Fruit fly (Drosophila melanogaster) whole organism, prepupa: ENCODE measurements around the gene Cpr30B.

ENCODE experiments used
- CG11762 ChIP-seq: fragments of 200-800 bp; sonication (Bioruptor generic); optimal IDR thresholded peaks from 3 replicates; lab custom pipeline; 2016; ENCODE audit warnings: missing biosample characterization, missing genetic modification characterization; ENCODE audit not compliant: insufficient read depth
- CG31627 ChIP-seq: fragments of 200-800 bp; sonication (Bioruptor generic); optimal IDR thresholded peaks from 3 replicates; lab custom pipeline; 2016; ENCODE audit warnings: missing biosample characterization, missing genetic modification characterization
- CG3919 ChIP-seq: fragments of 200-800 bp; sonication (Bioruptor generic); optimal IDR thresholded peaks from 3 replicates; lab custom pipeline; 2016; ENCODE audit warnings: missing biosample characterization, missing genetic modification characterization
- CG6163 ChIP-seq: fragments of 200-800 bp; sonication (Bioruptor generic); IDR thresholded peaks from 3 replicates; pipeline ENCODE4 v1.3.6; 2022; ENCODE audit warnings: missing biosample characterization, missing genetic modification characterization
- Ets21C ChIP-seq: fragments of 200-800 bp; sonication (Bioruptor generic); optimal IDR thresholded peaks from 3 replicates; lab custom pipeline; 2016; ENCODE audit warnings: missing biosample characterization, missing genetic modification characterization
- Gug ChIP-seq: fragments of 200-800 bp; sonication (Bioruptor generic); IDR thresholded peaks from 2 replicates; pipeline ENCODE4 v1.3.6; 2022; ENCODE audit warnings: missing biosample characterization, missing genetic modification characterization
- Lpt ChIP-seq: fragments of 200-800 bp; sonication (Bioruptor generic); optimal IDR thresholded peaks from 3 replicates; lab custom pipeline; 2016; ENCODE audit warnings: missing biosample characterization, missing genetic modification characterization
- esn ChIP-seq: fragments of 200-800 bp; sonication (Bioruptor generic); optimal IDR thresholded peaks from 2 replicates; lab custom pipeline; 2016; ENCODE audit warnings: missing biosample characterization, mild to moderate bottlenecking, missing genetic modification characterization, moderate library complexity

dm6 chr2L:9579538-9579937, 36.9 kb downstream of the Cpr30B start, which contains the start of gene CG31709:
- TF ChIP-seq CG31627 (GFP tag; lab: Kevin White, UChicago), result no peak
- TF ChIP-seq CG11762 (GFP tag; lab: Kevin White, UChicago), result no peak
- TF ChIP-seq Gug (GFP tag; lab: Robert Waterston, UW), result no peak
- TF ChIP-seq Ets21C (GFP tag; lab: Kevin White, UChicago), result no peak
- TF ChIP-seq CG6163, result no peak
- TF ChIP-seq esn, result no peak
- no peak for TF ChIP-seq Lpt (GFP tag; lab: Kevin White, UChicago)
- no peak for TF ChIP-seq CG3919 (GFP tag; lab: Kevin White, UChicago)
